Fruit fly (Drosophila melanogaster): ENCODE measurements around the gene CG6985.

DNA sequence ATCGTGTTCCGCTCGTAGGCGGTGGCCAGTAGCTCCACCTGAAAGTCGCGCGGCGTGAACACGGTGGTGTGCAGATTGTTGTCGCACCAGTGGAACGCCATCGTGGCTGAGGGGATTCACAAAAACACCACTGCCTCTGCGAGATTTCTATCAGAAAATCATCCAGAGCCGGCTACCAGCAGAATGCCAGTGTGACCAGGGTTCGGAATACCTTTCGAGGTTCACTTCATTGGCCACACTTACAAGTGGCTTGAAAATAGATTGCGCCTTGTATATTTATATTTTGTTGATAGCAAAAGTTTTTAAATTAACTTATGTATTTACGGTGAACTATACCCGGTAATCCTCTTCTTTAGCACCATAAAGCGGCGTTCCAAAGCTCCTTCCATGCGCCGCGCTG is at the start of gene CG6985, which contains the start of gene Dcr-1:
- no peak for TF ChIP-seq CG7045 (GFP tag; optimal IDR thresholded peaks at IDR 0.05)
- TF ChIP-seq Mnt (GFP tag; optimal IDR thresholded peaks at IDR 0.05): no peak
- no peak for TF ChIP-seq Hr96 (GFP tag; optimal IDR thresholded peaks at IDR 0.05)
- TF ChIP-seq CG33017 (tag; optimal IDR thresholded peaks at IDR 0.05): no peak
- TF ChIP-seq CG14711 (tag; optimal IDR thresholded peaks at IDR 0.05): no peak
- TF ChIP-seq toe (GFP tag; optimal IDR thresholded peaks at IDR 0.05): no peak
- no peak for TF ChIP-seq pad (GFP tag; optimal IDR thresholded peaks at IDR 0.05)
- no peak for TF ChIP-seq Crg-1 (GFP tag; optimal IDR thresholded peaks at IDR 0.05)

All from whole organism, adult.